Fruit fly (Drosophila melanogaster) whole organism: ENCODE measurements around the gene CG12984.

Experiments
- CG8478 ChIP-seq: fragments of >200 bp; optimal IDR thresholded peaks from 2 replicates; lab custom pipeline; 2018; ENCODE audit warnings: inconsistent platforms
- usp ChIP-seq: fragments of >200 bp; optimal IDR thresholded peaks from 2 replicates; lab custom pipeline; 2017; ENCODE audit warnings: missing biosample characterization, missing genetic modification characterization, mixed read lengths

dm6 chr3L:21034103-21034280 lies 42.5 kb downstream of the CG12984 start, which contains the start of gene CG10581:
- no peak for TF ChIP-seq CG8478
- no peak for TF ChIP-seq usp (GFP tag; lab: Kevin White, UChicago)
